Worm (Caenorhabditis elegans) whole organism, L2 larva: Measurements from ENCODE around the gene klc-2.

Experiments
- elt-3 ChIP-seq: sonication (generic microtip); optimal IDR thresholded peaks from 2 replicates; lab custom pipeline; 2017; ENCODE audit warnings: missing biosample characterization, missing genetic modification characterization
- lsy-2 ChIP-seq, 2 experiments: fragments of 150-350 bp in 1 of 2; sonication (generic microtip) in 1 of 2; optimal IDR thresholded peaks; 2 replicates each; lab custom pipeline; 2014 to 2017; ENCODE audit warnings: missing biosample characterization in 2 of 2, missing genetic modification characterization in 2 of 2
- zag-1 ChIP-seq: fragments of 150-350 bp; optimal IDR thresholded peaks from 2 replicates; lab custom pipeline; 2014; ENCODE audit warnings: missing biosample characterization, missing genetic modification characterization

DNA sequence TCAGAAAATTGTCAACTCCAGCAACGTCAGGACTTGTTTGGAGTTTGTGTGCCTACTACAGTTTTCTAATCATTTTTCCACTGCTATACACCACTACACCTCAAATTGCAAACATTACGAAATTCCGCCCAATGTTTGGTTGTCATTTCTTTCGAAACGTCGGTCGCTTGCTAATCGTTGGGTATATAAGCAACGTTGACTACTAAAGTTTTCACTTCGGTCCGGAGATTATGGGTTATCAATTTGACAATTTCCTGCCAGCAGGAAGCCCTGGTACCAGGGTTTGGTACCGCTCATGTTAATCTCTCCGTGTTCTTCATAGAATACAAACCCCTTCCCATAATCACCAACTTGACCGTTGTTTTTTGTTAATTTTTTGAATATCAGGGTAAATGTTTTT is 5.2 kb downstream of the klc-2 start:
- peak; percentile 33 to 37 for TF ChIP-seq lsy-2 (tag; optimal IDR thresholded peaks at IDR 0.05; lab: Kevin White, UChicago)
- no peak for TF ChIP-seq elt-3 (tag; lab: Kevin White, UChicago)
- no peak for TF ChIP-seq zag-1 (tag; lab: Kevin White, UChicago)
